Fruit fly (Drosophila melanogaster) S2 (cell line): ENCODE results near the gene mthl8.

ENCODE experiments used
- CG8478 ChIP-seq: fragments of >200 bp; optimal IDR thresholded peaks from 2 replicates; lab custom pipeline; 2018
- CTCF ChIP-seq, 2 experiments: fragments of >200 bp; optimal IDR thresholded peaks; 2 replicates each; lab custom pipeline; 2018

DNA sequence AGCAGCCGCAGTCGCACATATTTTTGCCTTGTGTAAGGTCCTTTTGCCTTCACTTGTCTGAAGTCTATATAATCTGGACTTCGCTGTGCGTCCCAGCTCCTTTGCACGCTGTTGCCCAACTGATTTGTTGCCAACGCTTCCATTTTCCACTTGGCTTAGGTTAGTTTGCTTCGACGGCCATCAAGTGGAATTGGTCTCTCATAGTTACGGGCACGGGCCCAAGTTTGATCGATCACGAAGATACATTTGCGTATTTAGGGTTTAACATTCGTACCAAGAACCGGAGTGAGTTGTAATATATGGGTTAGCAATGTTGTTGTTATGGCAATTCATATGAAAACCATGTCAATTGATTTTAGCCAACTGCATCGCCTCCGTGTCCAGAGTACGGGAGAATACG lies 32.4 kb downstream of the mthl8 start, which contains the start of gene CG43149:
- TF ChIP-seq CG8478 (lab: Kevin White, UChicago) (no peak), CTCF (optimal IDR thresholded peaks at IDR 0.05; lab: Kevin White, UChicago) (no peak)
